Worm (Caenorhabditis elegans): Measurements from ENCODE around the gene srsx-35.

ce11 chrV:20714503-20714902 is 33.3 kb downstream of the srsx-35 start:
- TF ChIP-seq aly-2 (tag; optimal IDR thresholded peaks at IDR 0.05): no peak
- TF ChIP-seq snpc-4 (tag; optimal IDR thresholded peaks at IDR 0.05): no peak
- TF ChIP-seq egl-27 (tag; optimal IDR thresholded peaks at IDR 0.05): no peak
- TF ChIP-seq ceh-82 (tag; optimal IDR thresholded peaks at IDR 0.05): no peak
- no peak for TF ChIP-seq ceh-16 (tag; optimal IDR thresholded peaks at IDR 0.05)
- TF ChIP-seq unc-62 (GFP tag; optimal IDR thresholded peaks at IDR 0.05): no peak
- no peak for TF ChIP-seq nhr-237 (tag; optimal IDR thresholded peaks at IDR 0.05)
- no peak for TF ChIP-seq C34F6.9 (tag; optimal IDR thresholded peaks at IDR 0.05)
- no peak for TF ChIP-seq ama-1 (optimal IDR thresholded peaks at IDR 0.05)

All from whole organism, L2 larva.